Worm (Caenorhabditis elegans) whole organism, mixed stage, embryonic: Measurements from ENCODE around the gene prx-5.

ENCODE experiments used
- ces-1 ChIP-seq: fragments of 150-350 bp; optimal IDR thresholded peaks from 2 replicates; lab custom pipeline; 2014; ENCODE audit warnings: missing biosample characterization, missing genetic modification reagents, missing genetic modification characterization
- drap-1 ChIP-seq: fragments of 200-800 bp; sonication (Bioruptor generic); optimal IDR thresholded peaks from 3 replicates; lab custom pipeline; 2018; ENCODE audit warnings: mild to moderate bottlenecking, missing genetic modification characterization, missing compliant biosample characterization
- lin-13 ChIP-seq: fragments of 150-350 bp; optimal IDR thresholded peaks from 2 replicates; lab custom pipeline; 2014; ENCODE audit warnings: missing biosample characterization, missing genetic modification characterization
- lin-32 ChIP-seq: fragments of 200-800 bp; sonication (Bioruptor generic); optimal IDR thresholded peaks from 2 replicates; lab custom pipeline; 2018; ENCODE audit warnings: mild to moderate bottlenecking, missing genetic modification characterization, missing compliant biosample characterization
- mab-5 ChIP-seq: fragments of 150-350 bp; optimal IDR thresholded peaks from 2 replicates; lab custom pipeline; 2014; ENCODE audit warnings: missing biosample characterization, missing genetic modification characterization
- nhr-12 ChIP-seq: fragments of 150-350 bp; optimal IDR thresholded peaks from 2 replicates; lab custom pipeline; 2014; ENCODE audit warnings: missing biosample characterization, missing genetic modification characterization
- nhr-237 ChIP-seq: fragments of 150-350 bp; optimal IDR thresholded peaks from 2 replicates; lab custom pipeline; 2014; ENCODE audit warnings: missing biosample characterization, missing genetic modification characterization
- pha-4 ChIP-seq: fragments of 150-350 bp; optimal IDR thresholded peaks from 2 replicates; lab custom pipeline; 2018; ENCODE audit warnings: missing biosample characterization, missing genetic modification reagents, missing genetic modification characterization
- ztf-11 ChIP-seq: fragments of 150-350 bp; optimal IDR thresholded peaks from 2 replicates; lab custom pipeline; 2014; ENCODE audit warnings: missing biosample characterization, missing genetic modification characterization

- TF ChIP-seq lin-13 (no peak), nhr-12 (tag; lab: Kevin White, UChicago) (no peak), nhr-237 (tag; lab: Kevin White, UChicago) (no peak), ztf-11 (tag; lab: Kevin White, UChicago) (no peak), lin-32 (GFP tag; lab: Kevin White, UChicago) (no peak), drap-1 (GFP tag; lab: Kevin White, UChicago) (no peak), pha-4 (no peak), ces-1 (no peak), mab-5 (no peak)
Measured at ce11 chrII:8695783-8696182, 8.8 kb upstream of the prx-5 start, which contains the start of gene C34C6.10.
